Fruit fly (Drosophila melanogaster) whole organism, embryonic: Measurements from ENCODE around the gene Nagk.

Experiments used
- Antp ChIP-seq: fragments of 200-800 bp; sonication (Bioruptor generic); optimal IDR thresholded peaks from 3 replicates; lab custom pipeline; 2016; ENCODE audit warnings: missing biosample characterization, missing genetic modification characterization
- Blimp-1 ChIP-seq: fragments of 200-800 bp; sonication (Bioruptor generic); optimal IDR thresholded peaks from 3 replicates; lab custom pipeline; 2018; ENCODE audit warnings: missing biosample characterization, missing genetic modification characterization, mild to moderate bottlenecking, moderate library complexity, missing genetic modification reagents
- CG10274 ChIP-seq: fragments of 200-800 bp; sonication (Bioruptor generic); optimal IDR thresholded peaks from 3 replicates; lab custom pipeline; 2017; ENCODE audit warnings: missing biosample characterization, mild to moderate bottlenecking, missing genetic modification characterization
- CG11504 ChIP-seq: fragments of 200-800 bp; sonication (Bioruptor generic); optimal IDR thresholded peaks from 3 replicates; lab custom pipeline; 2019; ENCODE audit warnings: missing biosample characterization, mild to moderate bottlenecking, missing genetic modification characterization, moderate library complexity
- CG12769 ChIP-seq: fragments of 200-800 bp; sonication (Bioruptor generic); optimal IDR thresholded peaks from 2 replicates; lab custom pipeline; 2019; ENCODE audit warnings: missing biosample characterization, mild to moderate bottlenecking, missing genetic modification characterization, moderate library complexity
- CG15269 ChIP-seq: fragments of 200-800 bp; sonication (Bioruptor generic); optimal IDR thresholded peaks from 2 replicates; lab custom pipeline; 2018; ENCODE audit warnings: missing biosample characterization, mild to moderate bottlenecking, missing genetic modification characterization, moderate library complexity
- CG15479 ChIP-seq: fragments of 200-800 bp; sonication (Bioruptor generic); optimal IDR thresholded peaks from 3 replicates; lab custom pipeline; 2019; ENCODE audit warnings: missing biosample characterization, mild to moderate bottlenecking, missing genetic modification characterization, moderate library complexity
- CG17829 ChIP-seq: fragments of 200-800 bp; optimal IDR thresholded peaks from 2 replicates; lab custom pipeline; 2019; ENCODE audit warnings: missing biosample characterization, mild to moderate bottlenecking, missing genetic modification characterization, moderate library complexity
- CG18262 ChIP-seq: fragments of 200-800 bp; optimal IDR thresholded peaks from 3 replicates; lab custom pipeline; 2019; ENCODE audit warnings: missing biosample characterization, mild to moderate bottlenecking, missing genetic modification characterization, moderate library complexity
- CG2116 ChIP-seq: fragments of 200-800 bp; sonication (Bioruptor generic); optimal IDR thresholded peaks from 3 replicates; lab custom pipeline; 2018; ENCODE audit warnings: missing biosample characterization, mild to moderate bottlenecking, missing genetic modification characterization
- CG2678 ChIP-seq: fragments of 200-800 bp; sonication (Bioruptor generic); optimal IDR thresholded peaks from 3 replicates; lab custom pipeline; 2019; ENCODE audit warnings: missing biosample characterization, mild to moderate bottlenecking, missing genetic modification characterization, moderate library complexity
- CG31388 ChIP-seq: fragments of 200-800 bp; sonication (Bioruptor generic); optimal IDR thresholded peaks from 2 replicates; lab custom pipeline; 2016; ENCODE audit warnings: missing biosample characterization, missing genetic modification characterization
- CG34376 ChIP-seq: fragments of 200-800 bp; sonication (Bioruptor generic); optimal IDR thresholded peaks from 2 replicates; lab custom pipeline; 2018; ENCODE audit warnings: missing biosample characterization, mild to moderate bottlenecking, missing genetic modification characterization
- CG4282 ChIP-seq: fragments of 200-800 bp; sonication (Bioruptor generic); optimal IDR thresholded peaks from 2 replicates; lab custom pipeline; 2016; ENCODE audit warnings: missing biosample characterization, missing genetic modification characterization
- CG4854 ChIP-seq: fragments of 200-800 bp; sonication (Bioruptor generic); optimal IDR thresholded peaks from 2 replicates; lab custom pipeline; 2016; ENCODE audit warnings: missing biosample characterization, missing genetic modification characterization, inconsistent platforms
- CG5245 ChIP-seq: fragments of 200-800 bp; sonication (Bioruptor generic); optimal IDR thresholded peaks from 3 replicates; lab custom pipeline; 2016; ENCODE audit warnings: missing biosample characterization, missing genetic modification characterization
- CG7839 ChIP-seq: fragments of 200-800 bp; sonication (Bioruptor generic); optimal IDR thresholded peaks from 3 replicates; lab custom pipeline; 2018; ENCODE audit warnings: missing biosample characterization, mild to moderate bottlenecking, missing genetic modification characterization, moderate library complexity
- CG8281 ChIP-seq: fragments of 200-800 bp; sonication (Bioruptor generic); optimal IDR thresholded peaks from 2 replicates; lab custom pipeline; 2018; ENCODE audit warnings: missing biosample characterization, mild to moderate bottlenecking, missing genetic modification characterization, moderate library complexity
- CG9727 ChIP-seq: fragments of 200-800 bp; sonication (Bioruptor generic); optimal IDR thresholded peaks from 3 replicates; lab custom pipeline; 2017; ENCODE audit warnings: missing biosample characterization, mild to moderate bottlenecking, missing genetic modification characterization
- CTCF ChIP-seq: fragments of 200-800 bp; sonication (Bioruptor generic); optimal IDR thresholded peaks from 2 replicates; lab custom pipeline; 2017; ENCODE audit warnings: missing biosample characterization, mild to moderate bottlenecking, missing genetic modification characterization, moderate library complexity
- Dad ChIP-seq: fragments of 200-800 bp; sonication (Bioruptor generic); optimal IDR thresholded peaks from 3 replicates; lab custom pipeline; 2016; ENCODE audit warnings: missing biosample characterization, missing genetic modification characterization
- E2f1 ChIP-seq: fragments of 200-800 bp; sonication (Bioruptor generic); IDR thresholded peaks from 2 replicates; pipeline ENCODE4 v1.3.6; 2022; ENCODE audit warnings: missing biosample characterization, missing genetic modification characterization
- ERR ChIP-seq: fragments of 200-800 bp; sonication (Bioruptor generic); optimal IDR thresholded peaks from 2 replicates; lab custom pipeline; 2016; ENCODE audit warnings: missing biosample characterization, missing genetic modification characterization
- Hmx ChIP-seq: fragments of 200-800 bp; sonication (Bioruptor generic); optimal IDR thresholded peaks from 2 replicates; lab custom pipeline; 2016; ENCODE audit warnings: missing biosample characterization, missing genetic modification characterization
- Hr51 ChIP-seq, 2 experiments: fragments of 200-800 bp; sonication (Bioruptor generic); optimal IDR thresholded peaks; 2 replicates in 1 of 2; 3 replicates in 1 of 2; lab custom pipeline; 2016 to 2018; ENCODE audit warnings: missing biosample characterization in 2 of 2, missing genetic modification characterization in 2 of 2, mild to moderate bottlenecking in 1 of 2, moderate library complexity in 1 of 2
- Kr ChIP-seq: fragments of 200-800 bp; sonication (Bioruptor generic); optimal IDR thresholded peaks from 2 replicates; lab custom pipeline; 2017; ENCODE audit warnings: missing biosample characterization, mild to moderate bottlenecking, missing genetic modification characterization
- NFAT ChIP-seq: fragments of 200-800 bp; sonication (Bioruptor generic); IDR thresholded peaks from 2 replicates; pipeline ENCODE4 v1.3.6; 2022; ENCODE audit warnings: missing biosample characterization, missing genetic modification characterization
- Nf-YC ChIP-seq: fragments of 200-800 bp; optimal IDR thresholded peaks from 3 replicates; lab custom pipeline; 2019; ENCODE audit warnings: missing biosample characterization, mild to moderate bottlenecking, missing genetic modification characterization, moderate library complexity
- NfI ChIP-seq: fragments of 200-800 bp; sonication (Bioruptor generic); optimal IDR thresholded peaks from 3 replicates; lab custom pipeline; 2018; ENCODE audit warnings: missing biosample characterization, mild to moderate bottlenecking, missing genetic modification characterization, moderate library complexity
- Sox102F ChIP-seq: fragments of 200-800 bp; sonication (Bioruptor generic); optimal IDR thresholded peaks from 2 replicates; lab custom pipeline; 2018; ENCODE audit warnings: missing biosample characterization, mild to moderate bottlenecking, missing genetic modification characterization, moderate library complexity
- Sry-β ChIP-seq: fragments of 200-800 bp; sonication (Bioruptor generic); optimal IDR thresholded peaks from 2 replicates; lab custom pipeline; 2018; ENCODE audit warnings: missing biosample characterization, mild to moderate bottlenecking, missing genetic modification characterization, moderate library complexity
- Trl ChIP-seq, 3 experiments: fragments of >200 bp in 2 of 3; fragments of 200-800 bp in 1 of 3; sonication (Bioruptor generic) in 1 of 3; optimal IDR thresholded peaks; 2 replicates in 1 of 3; 3 replicates in 2 of 3; lab custom pipeline; 2016 to 2017; ENCODE audit warnings: missing biosample characterization in 1 of 3, missing genetic modification characterization in 1 of 3
- ab ChIP-seq: fragments of 200-800 bp; sonication (Bioruptor generic); optimal IDR thresholded peaks from 2 replicates; lab custom pipeline; 2016; ENCODE audit warnings: missing biosample characterization, missing genetic modification characterization
- bsh ChIP-seq, 2 experiments: fragments of 200-800 bp; sonication (Bioruptor generic); optimal IDR thresholded peaks; 2 replicates each; lab custom pipeline; 2017 to 2018; ENCODE audit warnings: mild to moderate bottlenecking in 2 of 2, missing biosample characterization in 2 of 2, missing genetic modification characterization in 2 of 2, moderate library complexity in 1 of 2
- chif ChIP-seq, 2 experiments: fragments of 200-800 bp; sonication (Bioruptor generic); optimal IDR thresholded peaks; 3 replicates each; lab custom pipeline; 2016; ENCODE audit warnings: missing biosample characterization in 2 of 2, missing genetic modification characterization in 2 of 2
- disco-r ChIP-seq: fragments of 200-800 bp; sonication (Bioruptor generic); optimal IDR thresholded peaks from 2 replicates; lab custom pipeline; 2016; ENCODE audit warnings: missing biosample characterization, missing genetic modification characterization
- dpn ChIP-seq, 2 experiments: fragments of 200-800 bp; sonication (Bioruptor generic); optimal IDR thresholded peaks; 3 replicates each; lab custom pipeline; 2016; ENCODE audit warnings: missing biosample characterization in 2 of 2, missing genetic modification characterization in 2 of 2
- gro ChIP-seq: fragments of 200-800 bp; sonication (Bioruptor generic); optimal IDR thresholded peaks from 2 replicates; lab custom pipeline; 2016; ENCODE audit warnings: missing biosample characterization, missing genetic modification characterization
- gsb-n ChIP-seq: fragments of 200-800 bp; sonication (Bioruptor generic); optimal IDR thresholded peaks from 3 replicates; lab custom pipeline; 2018; ENCODE audit warnings: missing biosample characterization, mild to moderate bottlenecking, missing genetic modification characterization
- insv ChIP-seq, 2 experiments: fragments of 200-800 bp; sonication (Bioruptor generic); optimal IDR thresholded peaks; 3 replicates each; lab custom pipeline; 2016 to 2018; ENCODE audit warnings: missing biosample characterization in 2 of 2, missing genetic modification characterization in 2 of 2
- inv ChIP-seq: fragments of 200-800 bp; sonication (Bioruptor generic); IDR thresholded peaks from 2 replicates; pipeline ENCODE4 v1.3.6; 2022; ENCODE audit warnings: missing biosample characterization, missing genetic modification characterization; ENCODE audit not compliant: partially characterized antibody
- kah ChIP-seq: fragments of 200-800 bp; sonication (Bioruptor generic); optimal IDR thresholded peaks from 2 replicates; lab custom pipeline; 2018; ENCODE audit warnings: missing biosample characterization, mild to moderate bottlenecking, missing genetic modification characterization
- lilli ChIP-seq: fragments of 200-800 bp; sonication (Bioruptor generic); optimal IDR thresholded peaks from 3 replicates; lab custom pipeline; 2016; ENCODE audit warnings: missing biosample characterization, missing genetic modification characterization
- mld ChIP-seq: fragments of 200-800 bp; sonication (Bioruptor generic); IDR thresholded peaks from 3 replicates; pipeline ENCODE4 v1.3.6; 2022; ENCODE audit warnings: missing biosample characterization, missing genetic modification characterization; ENCODE audit not compliant: partially characterized antibody
- nau ChIP-seq: fragments of 200-800 bp; sonication (Bioruptor generic); optimal IDR thresholded peaks from 3 replicates; lab custom pipeline; 2017; ENCODE audit warnings: missing biosample characterization, mild to moderate bottlenecking, missing genetic modification characterization, missing genetic modification reagents
- nerfin-1 ChIP-seq: fragments of 200-800 bp; sonication (Bioruptor generic); optimal IDR thresholded peaks from 3 replicates; lab custom pipeline; 2019; ENCODE audit warnings: missing biosample characterization, mild to moderate bottlenecking, missing genetic modification characterization, moderate library complexity
- onecut ChIP-seq: fragments of 200-800 bp; sonication (Bioruptor generic); IDR thresholded peaks from 2 replicates; pipeline ENCODE4 v1.3.6; 2022; ENCODE audit warnings: missing biosample characterization, missing genetic modification characterization
- sc ChIP-seq, 3 experiments: fragments of >200 bp in 2 of 3; fragments of 200-800 bp in 1 of 3; sonication (Bioruptor generic) in 1 of 3; optimal IDR thresholded peaks; 2 replicates in 2 of 3; 3 replicates in 1 of 3; lab custom pipeline; 2017; ENCODE audit warnings: mild to moderate bottlenecking in 1 of 3, missing biosample characterization in 1 of 3, missing genetic modification characterization in 1 of 3, missing genetic modification reagents in 1 of 3

Nagk gene

DNA sequence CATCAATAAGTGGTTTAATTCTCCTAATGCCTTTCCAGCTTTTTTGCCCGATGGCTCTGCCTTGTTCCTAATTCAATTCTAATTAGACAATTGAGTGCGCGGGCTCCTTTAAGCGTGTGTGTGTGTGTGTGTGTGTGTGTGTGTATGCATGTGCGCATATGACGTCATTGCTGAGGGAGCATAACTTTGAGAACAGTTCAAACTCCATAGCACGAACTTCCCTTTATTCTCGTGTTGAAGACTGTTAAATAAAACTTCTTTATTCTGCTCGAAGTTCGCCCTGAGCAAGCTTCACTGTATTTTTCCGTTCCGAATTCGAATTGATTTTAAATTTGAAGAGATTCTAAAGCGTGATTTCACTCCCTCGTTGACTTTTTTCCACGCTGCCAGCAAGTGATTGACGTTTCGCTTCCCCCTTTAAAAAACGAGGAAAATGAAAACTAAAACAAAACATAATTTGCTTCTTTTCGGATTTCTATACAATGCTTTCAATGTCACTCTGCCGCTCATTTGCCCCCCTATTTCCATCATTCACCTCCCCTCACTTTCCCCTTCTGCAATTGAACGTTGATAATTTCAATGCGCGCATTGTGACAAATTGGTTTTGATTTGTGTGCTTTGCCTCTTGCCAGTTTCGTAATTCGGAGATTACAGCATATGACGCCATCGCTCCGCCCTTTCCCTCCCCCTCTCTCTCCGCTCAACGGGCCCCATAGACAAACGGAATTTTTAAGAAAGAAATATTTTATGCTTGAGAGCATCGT lies 50.6 kb downstream of the Nagk start (continued):
- no peak for TF ChIP-seq CG15479
- TF ChIP-seq CTCF = no peak
- peak; percentile 11 for TF ChIP-seq Antp (GFP tag; lab: Kevin White, UChicago)
- TF ChIP-seq CG8281 (tag; lab: Kevin White, UChicago) = peak; percentile 41
- TF ChIP-seq CG18262 = no peak
- TF ChIP-seq lilli = peak; percentile 62
- TF ChIP-seq CG9727 = no peak
- TF ChIP-seq inv (GFP tag; lab: Robert Waterston, UW) = no peak
- no peak for TF ChIP-seq CG4854
- TF ChIP-seq mld = no peak
- TF ChIP-seq Kr = no peak
- peak; percentile 37 for TF ChIP-seq CG7839 (tag; lab: Kevin White, UChicago)
- no peak for TF ChIP-seq ab
- no peak for TF ChIP-seq gro (GFP tag; lab: Kevin White, UChicago)
- peak; percentile 17 to 39 for TF ChIP-seq dpn (GFP tag; optimal IDR thresholded peaks at IDR 0.05; lab: Kevin White, UChicago)
- TF ChIP-seq CG34376 (GFP tag; lab: Kevin White, UChicago) = peak; percentile 63
- TF ChIP-seq onecut (GFP tag; lab: Robert Waterston, UW) = peak; percentile 42
- TF ChIP-seq Hr51 (GFP tag; optimal IDR thresholded peaks at IDR 0.05; lab: Kevin White, UChicago) = no peak
- TF ChIP-seq CG4282 (GFP tag; lab: Kevin White, UChicago) = no peak
- no peak for TF ChIP-seq E2f1 (GFP tag; lab: Robert Waterston, UW)
- no peak for TF ChIP-seq ERR (GFP tag; lab: Kevin White, UChicago)
- TF ChIP-seq CG17829 (tag; lab: Kevin White, UChicago) = peak; percentile 9
- no peak for TF ChIP-seq CG15269 (tag; lab: Kevin White, UChicago)
- no peak for TF ChIP-seq CG12769
- TF ChIP-seq chif (GFP tag; optimal IDR thresholded peaks at IDR 0.05; lab: Kevin White, UChicago) = no peak
- TF ChIP-seq gsb-n (tag; lab: Kevin White, UChicago) = no peak
- no peak for TF ChIP-seq Trl (optimal IDR thresholded peaks at IDR 0.05; lab: Kevin White, UChicago)
- TF ChIP-seq Trl (GFP tag; optimal IDR thresholded peaks at IDR 0.05; lab: Kevin White, UChicago) = no peak
- TF ChIP-seq Hmx (GFP tag; lab: Kevin White, UChicago) = no peak
- TF ChIP-seq nerfin-1 = no peak
- peak in 1 of 2 experiments; percentile 82 for TF ChIP-seq insv (GFP tag; optimal IDR thresholded peaks at IDR 0.05; lab: Kevin White, UChicago)
- TF ChIP-seq disco-r (GFP tag; lab: Kevin White, UChicago) = peak; percentile 49
- peak; percentile 32 for TF ChIP-seq CG11504 (tag; lab: Kevin White, UChicago)
- no peak for TF ChIP-seq CG10274 (GFP tag; lab: Kevin White, UChicago)
- TF ChIP-seq bsh (GFP tag; optimal IDR thresholded peaks at IDR 0.05; lab: Kevin White, UChicago) = peak in 1 of 2 experiments; percentile 49
- peak; percentile 27 for TF ChIP-seq NfI (GFP tag; lab: Kevin White, UChicago)
- TF ChIP-seq sc (optimal IDR thresholded peaks at IDR 0.05; lab: Kevin White, UChicago) = no peak
- TF ChIP-seq sc (GFP tag; optimal IDR thresholded peaks at IDR 0.05; lab: Kevin White, UChicago) = no peak
- no peak for TF ChIP-seq nau (GFP tag; lab: Kevin White, UChicago)
- no peak for TF ChIP-seq CG31388
- no peak for TF ChIP-seq CG5245
- no peak for TF ChIP-seq NFAT (GFP tag; lab: Robert Waterston, UW)
- TF ChIP-seq CG2678 (tag; lab: Kevin White, UChicago) = peak; percentile 43
- no peak for TF ChIP-seq CG2116 (GFP tag; lab: Kevin White, UChicago)
- no peak for TF ChIP-seq Dad (GFP tag; lab: Kevin White, UChicago)
- TF ChIP-seq Blimp-1 (GFP tag; lab: Kevin White, UChicago) = peak; percentile 12
- no peak for TF ChIP-seq Nf-YC (tag; lab: Kevin White, UChicago)
- TF ChIP-seq Sry-β (GFP tag; lab: Kevin White, UChicago) = no peak
- no peak for TF ChIP-seq Sox102F (GFP tag; lab: Kevin White, UChicago)
- TF ChIP-seq kah (GFP tag; lab: Kevin White, UChicago) = no peak
